Worm (Caenorhabditis elegans) whole organism, L4 larva: ENCODE data around the gene F56D2.8.

ENCODE experiments used
- F10B5.3 ChIP-seq: sonication (generic microtip); optimal IDR thresholded peaks from 2 replicates; lab custom pipeline; 2016; ENCODE audit warnings: mild to moderate bottlenecking, missing genetic modification characterization, missing compliant biosample characterization
- F49E8.2 ChIP-seq: sonication (generic microtip); optimal IDR thresholded peaks from 2 replicates; lab custom pipeline; 2016; ENCODE audit warnings: missing compliant biosample characterization, mild to moderate bottlenecking, missing genetic modification characterization, borderline replicate concordance
- R02D3.7 ChIP-seq: fragments of 150-350 bp; sonication (generic microtip); optimal IDR thresholded peaks from 3 replicates; lab custom pipeline; 2014; ENCODE audit warnings: missing biosample characterization, missing genetic modification characterization
- daf-12 ChIP-seq: fragments of 150-350 bp; optimal IDR thresholded peaks from 2 replicates; lab custom pipeline; 2014; ENCODE audit warnings: missing biosample characterization, missing genetic modification reagents, missing genetic modification characterization
- dpl-1 ChIP-seq: fragments of 150-350 bp; optimal IDR thresholded peaks from 2 replicates; lab custom pipeline; 2014; ENCODE audit warnings: missing biosample characterization, missing genetic modification reagents, missing genetic modification characterization
- hif-1 ChIP-seq, 2 experiments: sonication (generic microtip); optimal IDR thresholded peaks; 2 replicates each; lab custom pipeline; 2016 to 2017; ENCODE audit warnings: missing compliant biosample characterization in 2 of 2, missing genetic modification characterization in 2 of 2, missing genetic modification reagents in 2 of 2, missing genotype in 2 of 2, mild to moderate bottlenecking in 1 of 2
- lin-15B ChIP-seq: fragments of 150-350 bp; sonication (generic microtip); optimal IDR thresholded peaks from 3 replicates; lab custom pipeline; 2014; ENCODE audit warnings: missing biosample characterization, missing genetic modification characterization
- lsy-2 ChIP-seq, 2 experiments: fragments of 150-350 bp in 1 of 2; sonication (generic microtip) in 1 of 2; optimal IDR thresholded peaks; 2 replicates each; lab custom pipeline; 2014 to 2017; ENCODE audit warnings: missing biosample characterization in 2 of 2, missing genetic modification characterization in 2 of 2
- nhr-48 ChIP-seq: sonication (generic microtip); optimal IDR thresholded peaks from 2 replicates; lab custom pipeline; 2016; ENCODE audit warnings: mild to moderate bottlenecking, missing genetic modification characterization, missing compliant biosample characterization
- skn-1 ChIP-seq: fragments of 150-350 bp; optimal IDR thresholded peaks from 2 replicates; lab custom pipeline; 2014; ENCODE audit warnings: missing biosample characterization, missing genetic modification characterization
- snpc-1.2 ChIP-seq: fragments of 200-800 bp; sonication (Bioruptor generic); IDR thresholded peaks from 2 replicates; pipeline ENCODE4 v1.3.6; 2022; ENCODE audit warnings: missing genetic modification reagents, missing genetic modification characterization, missing compliant biosample characterization
- snpc-4 ChIP-seq: fragments of 150-350 bp; optimal IDR thresholded peaks from 2 replicates; lab custom pipeline; 2014; ENCODE audit warnings: missing biosample characterization, missing genetic modification characterization
- spr-1 ChIP-seq: sonication (generic microtip); optimal IDR thresholded peaks from 2 replicates; lab custom pipeline; 2016; ENCODE audit warnings: mild to moderate bottlenecking, missing genetic modification characterization, missing compliant biosample characterization
- unc-39 ChIP-seq: sonication (generic microtip); optimal IDR thresholded peaks from 2 replicates; lab custom pipeline; 2017; ENCODE audit warnings: missing biosample characterization, missing genetic modification characterization

DNA sequence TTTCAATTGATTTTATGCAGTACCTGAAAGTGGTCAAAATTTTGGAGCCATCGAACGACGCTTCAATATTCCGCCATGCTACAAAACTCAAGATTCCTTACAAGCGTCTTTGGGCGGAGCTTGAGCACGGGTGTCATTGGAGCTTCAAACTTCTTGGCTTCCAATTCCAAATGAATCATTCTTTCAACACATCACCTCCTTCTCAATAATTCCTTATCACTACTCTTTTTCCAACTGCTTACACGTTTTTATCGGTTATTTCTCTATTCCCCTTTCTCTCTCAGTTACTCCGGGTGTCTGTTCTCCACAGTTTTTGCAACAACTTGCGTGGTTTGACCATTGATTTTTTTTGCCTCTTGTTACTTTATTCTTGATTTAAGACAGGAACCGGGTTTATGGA lies 35.9 kb downstream of the F56D2.8 start, which contains the start of gene F09F7.5:
- TF ChIP-seq F10B5.3 (tag; lab: Kevin White, UChicago) (no peak), hif-1 (tag; optimal IDR thresholded peaks at IDR 0.05; lab: Kevin White, UChicago) (no peak), lsy-2 (tag; optimal IDR thresholded peaks at IDR 0.05; lab: Kevin White, UChicago) (no peak), spr-1 (no peak), daf-12 (tag; lab: Kevin White, UChicago) (no peak), R02D3.7 (tag; lab: Kevin White, UChicago) (no peak), snpc-1.2 (no peak), skn-1 (tag; lab: Kevin White, UChicago) (no peak), F49E8.2 (no peak), nhr-48 (tag; lab: Kevin White, UChicago) (no peak), lin-15B (no peak), snpc-4 (tag; lab: Kevin White, UChicago) (no peak), dpl-1 (GFP tag; lab: Kevin White, UChicago) (no peak), unc-39 (tag; lab: Kevin White, UChicago) (no peak)
